Worm (Caenorhabditis elegans) whole organism, L3 larva: ENCODE results near the gene srt-31.

Experiments
- jun-1 ChIP-seq: fragments of 150-350 bp; optimal IDR thresholded peaks from 2 replicates; lab custom pipeline; 2014; ENCODE audit warnings: missing biosample characterization, missing genetic modification reagents, missing genetic modification characterization
- pha-4 ChIP-seq: fragments of 150-350 bp; optimal IDR thresholded peaks from 2 replicates; lab custom pipeline; 2014; ENCODE audit warnings: missing biosample characterization, missing genetic modification reagents, missing genetic modification characterization

ce11 chrV:486684-487083 lies 14.0 kb downstream of the srt-31 start, which contains the start of gene nhr-211:
- no peak for TF ChIP-seq jun-1
- TF ChIP-seq pha-4 (tag; lab: Kevin White, UChicago): no peak
